Fruit fly (Drosophila melanogaster) whole organism, pupa: ENCODE measurements around the gene CG18493.

Experiments
- CG10348 ChIP-seq: fragments of 200-800 bp; sonication (Bioruptor generic); IDR thresholded peaks from 2 replicates; pipeline ENCODE4 v1.3.6; 2022; ENCODE audit warnings: missing biosample characterization, missing genetic modification characterization
- CG12605 ChIP-seq: fragments of 200-800 bp; sonication (Bioruptor generic); IDR thresholded peaks from 2 replicates; pipeline ENCODE4 v1.3.6; 2022; ENCODE audit warnings: missing biosample characterization, missing genetic modification characterization
- CG13204 ChIP-seq: fragments of 200-800 bp; sonication (Bioruptor generic); optimal IDR thresholded peaks from 2 replicates; lab custom pipeline; 2018; ENCODE audit warnings: missing biosample characterization, mild to moderate bottlenecking, missing genetic modification characterization, moderate library complexity
- CG17806 ChIP-seq: fragments of 200-800 bp; sonication (Bioruptor generic); optimal IDR thresholded peaks from 2 replicates; lab custom pipeline; 2018; ENCODE audit warnings: missing biosample characterization, mild to moderate bottlenecking, missing genetic modification characterization, moderate library complexity
- CG4496 ChIP-seq: fragments of 200-800 bp; sonication (Bioruptor generic); IDR thresholded peaks from 3 replicates; pipeline ENCODE4 v1.3.6; 2022; ENCODE audit warnings: missing biosample characterization, missing genetic modification characterization
- CG8301 ChIP-seq: fragments of 200-800 bp; sonication (Bioruptor generic); optimal IDR thresholded peaks from 2 replicates; lab custom pipeline; 2018; ENCODE audit warnings: missing biosample characterization, mild to moderate bottlenecking, missing genetic modification characterization
- CG9948 ChIP-seq: fragments of 200-800 bp; sonication (Bioruptor generic); optimal IDR thresholded peaks from 2 replicates; lab custom pipeline; 2018; ENCODE audit warnings: missing biosample characterization, mild to moderate bottlenecking, missing genetic modification characterization, moderate library complexity
- D1 ChIP-seq: fragments of 200-800 bp; sonication (Bioruptor generic); optimal IDR thresholded peaks from 2 replicates; lab custom pipeline; 2018; ENCODE audit warnings: missing biosample characterization, mild to moderate bottlenecking, missing genetic modification characterization, moderate library complexity
- EcR ChIP-seq: fragments of 200-800 bp; sonication (Bioruptor generic); optimal IDR thresholded peaks from 3 replicates; lab custom pipeline; 2019; ENCODE audit warnings: missing biosample characterization, missing genetic modification characterization, mild to moderate bottlenecking, moderate library complexity, missing genetic modification reagents
- Pif1A ChIP-seq: fragments of 200-800 bp; sonication (Bioruptor generic); optimal IDR thresholded peaks from 3 replicates; lab custom pipeline; 2016; ENCODE audit warnings: missing biosample characterization, missing genetic modification characterization
- Pif1B ChIP-seq: fragments of 200-800 bp; sonication (Bioruptor generic); optimal IDR thresholded peaks from 3 replicates; lab custom pipeline; 2016; ENCODE audit warnings: missing biosample characterization, missing genetic modification characterization
- Snoo ChIP-seq: fragments of 200-800 bp; sonication (Bioruptor generic); optimal IDR thresholded peaks from 3 replicates; lab custom pipeline; 2017; ENCODE audit warnings: missing biosample characterization, mild to moderate bottlenecking, missing genetic modification characterization, inconsistent platforms
- fd96Ca ChIP-seq: fragments of 200-800 bp; sonication (Bioruptor generic); IDR thresholded peaks from 3 replicates; pipeline ENCODE4 v1.3.6; 2022; ENCODE audit warnings: missing biosample characterization, missing genetic modification characterization
- gl ChIP-seq: fragments of 200-800 bp; sonication (Bioruptor generic); optimal IDR thresholded peaks from 2 replicates; lab custom pipeline; 2018; ENCODE audit warnings: missing biosample characterization, mild to moderate bottlenecking, missing genetic modification characterization

dm6 chr3R:19347678-19348077 is 42.4 kb upstream of the CG18493 start:
- TF ChIP-seq CG12605 (GFP tag; lab: Robert Waterston, UW): no peak
- TF ChIP-seq EcR: no peak
- TF ChIP-seq CG9948 (tag; lab: Kevin White, UChicago): no peak
- no peak for TF ChIP-seq D1
- no peak for TF ChIP-seq CG4496 (GFP tag; lab: Robert Waterston, UW)
- no peak for TF ChIP-seq CG10348 (GFP tag; lab: Robert Waterston, UW)
- no peak for TF ChIP-seq gl
- TF ChIP-seq CG13204 (GFP tag; lab: Kevin White, UChicago): no peak
- no peak for TF ChIP-seq Pif1A (GFP tag; lab: Kevin White, UChicago)
- TF ChIP-seq Pif1B (GFP tag; lab: Kevin White, UChicago): no peak
- no peak for TF ChIP-seq CG8301 (tag; lab: Kevin White, UChicago)
- TF ChIP-seq CG17806: no peak
- peak; percentile 19 for TF ChIP-seq Snoo
- TF ChIP-seq fd96Ca (GFP tag; lab: Robert Waterston, UW): no peak
